Worm (Caenorhabditis elegans): ENCODE data around the gene srh-41.

DNA sequence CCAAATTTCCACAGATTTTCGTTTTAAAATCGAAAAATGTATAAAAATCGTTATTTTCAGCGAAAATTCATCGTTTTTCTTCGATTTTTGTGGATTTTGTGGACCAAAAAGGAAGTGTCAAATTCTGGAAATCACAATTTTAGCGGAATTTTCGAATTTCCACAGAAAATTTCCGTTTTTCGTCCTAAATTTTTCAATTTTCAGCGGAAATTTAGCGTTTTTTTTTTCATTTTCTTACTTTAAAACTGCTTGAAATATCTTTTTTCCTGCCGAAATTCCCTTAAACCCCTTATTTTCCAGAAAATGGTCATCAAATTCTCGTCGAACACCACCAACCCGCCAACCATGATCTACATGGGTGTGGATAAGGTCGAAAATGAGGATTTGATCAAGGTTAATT is 35.1 kb downstream of the srh-41 start, which contains the start of gene Y54G11A.2:
- TF ChIP-seq zag-1 (tag; optimal IDR thresholded peaks at IDR 0.05) (no peak), unc-62 (GFP tag; optimal IDR thresholded peaks at IDR 0.05) (no peak), nhr-12 (tag; optimal IDR thresholded peaks at IDR 0.05) (no peak), nhr-11 (tag; optimal IDR thresholded peaks at IDR 0.05) (no peak), ceh-82 (tag; optimal IDR thresholded peaks at IDR 0.05) (no peak)
